Worm (Caenorhabditis elegans): ENCODE data around the gene snx-1.
A peak's percentile ranks its signal among the peaks of the same experiment; 100 is the strongest.

snx-1 gene

ce11 chrX:1108874-1109273 lies 19.9 kb upstream of the snx-1 start:
- TF ChIP-seq lin-39 (tag; optimal IDR thresholded peaks at IDR 0.05) (peak; percentile 84), fos-1 (tag; optimal IDR thresholded peaks at IDR 0.05) (no peak), unc-62 (GFP tag; optimal IDR thresholded peaks at IDR 0.05) (no peak)

- TF ChIP-seq lin-39 (tag; optimal IDR thresholded peaks at IDR 0.05) = peak; percentile 41
- no peak for TF ChIP-seq pha-4 (tag; optimal IDR thresholded peaks at IDR 0.05)
- TF ChIP-seq nfya-1 (tag; optimal IDR thresholded peaks at IDR 0.05; ENCODE audit: insufficient read depth) = no peak
- no peak for TF ChIP-seq ceh-82 (tag; optimal IDR thresholded peaks at IDR 0.05)
Observed at ce11 chrX:1110723-1111122, 18.1 kb upstream of the snx-1 start.

ce11 chrX:1111603-1112002 lies 17.2 kb upstream of the snx-1 start, which contains the start of gene C05D9.3:
TSS of gene C05D9.3 (plus strand) at chrX:1111903.
- TF ChIP-seq lin-15B (tag; optimal IDR thresholded peaks at IDR 0.05) = no peak
- no peak for TF ChIP-seq nhr-43 (tag; optimal IDR thresholded peaks at IDR 0.05; ENCODE audit: poor library complexity, severe bottlenecking)
- TF ChIP-seq ztf-11 (tag; optimal IDR thresholded peaks at IDR 0.05) = no peak
- no peak for TF ChIP-seq daf-12 (tag; optimal IDR thresholded peaks at IDR 0.05)
- TF ChIP-seq aly-2 (tag; optimal IDR thresholded peaks at IDR 0.05) = no peak
- TF ChIP-seq tbx-2 (tag; optimal IDR thresholded peaks at IDR 0.05) = no peak
- TF ChIP-seq nfya-1 (tag; optimal IDR thresholded peaks at IDR 0.05; ENCODE audit: insufficient read depth) = no peak
- TF ChIP-seq ZK546.5 (tag; optimal IDR thresholded peaks at IDR 0.05) = no peak
- TF ChIP-seq egl-27 (tag; optimal IDR thresholded peaks at IDR 0.05) = no peak
- no peak for TF ChIP-seq elt-3 (tag; optimal IDR thresholded peaks at IDR 0.05)
- no peak for TF ChIP-seq snpc-4 (tag; optimal IDR thresholded peaks at IDR 0.05)
- no peak for TF ChIP-seq elt-1 (tag; optimal IDR thresholded peaks at IDR 0.05)
- TF ChIP-seq R02D3.7 (tag; optimal IDR thresholded peaks at IDR 0.05) = no peak
- no peak for TF ChIP-seq sea-2 (GFP tag; optimal IDR thresholded peaks at IDR 0.05)
- TF ChIP-seq fos-1 (tag; optimal IDR thresholded peaks at IDR 0.05) = no peak
- TF ChIP-seq unc-62 (GFP tag; optimal IDR thresholded peaks at IDR 0.05) = no peak
- TF ChIP-seq eor-1 (tag; optimal IDR thresholded peaks at IDR 0.05) = no peak
- TF ChIP-seq ceh-82 (tag; optimal IDR thresholded peaks at IDR 0.05) = no peak
- TF ChIP-seq pha-4 (tag; optimal IDR thresholded peaks at IDR 0.05) = no peak
- TF ChIP-seq nhr-12 (tag; optimal IDR thresholded peaks at IDR 0.05) = no peak

ce11 chrX:1115207-1115606 lies 13.6 kb upstream of the snx-1 start:
- TF ChIP-seq R02D3.7 (tag; optimal IDR thresholded peaks at IDR 0.05) = no peak
- no peak for TF ChIP-seq egl-5 (tag; optimal IDR thresholded peaks at IDR 0.05)
- TF ChIP-seq ztf-4 (tag; optimal IDR thresholded peaks at IDR 0.05) = no peak
- no peak for TF ChIP-seq ZK546.5 (tag; optimal IDR thresholded peaks at IDR 0.05)
- TF ChIP-seq zag-1 (tag; optimal IDR thresholded peaks at IDR 0.05) = no peak
- no peak for TF ChIP-seq sea-2 (GFP tag; optimal IDR thresholded peaks at IDR 0.05)
- TF ChIP-seq nhr-11 (tag; optimal IDR thresholded peaks at IDR 0.05) = no peak
- no peak for TF ChIP-seq lin-15B (tag; optimal IDR thresholded peaks at IDR 0.05)
- no peak for TF ChIP-seq unc-62 (GFP tag; optimal IDR thresholded peaks at IDR 0.05)
- TF ChIP-seq lsy-12 (tag; optimal IDR thresholded peaks at IDR 0.05) = no peak
- no peak for TF ChIP-seq nhr-237 (tag; optimal IDR thresholded peaks at IDR 0.05)
- no peak for TF ChIP-seq ceh-9 (tag; optimal IDR thresholded peaks at IDR 0.05)
- no peak for TF ChIP-seq ceh-82 (tag; optimal IDR thresholded peaks at IDR 0.05)
- no peak for TF ChIP-seq hmg-11 (tag; optimal IDR thresholded peaks at IDR 0.05)
- no peak for TF ChIP-seq nhr-28 (tag; optimal IDR thresholded peaks at IDR 0.05)
- TF ChIP-seq jun-1 (tag; optimal IDR thresholded peaks at IDR 0.05) = no peak
- no peak for TF ChIP-seq nfya-1 (tag; optimal IDR thresholded peaks at IDR 0.05; ENCODE audit: insufficient read depth)
- TF ChIP-seq aly-2 (tag; optimal IDR thresholded peaks at IDR 0.05) = no peak

- TF ChIP-seq nhr-67 (tag; optimal IDR thresholded peaks at IDR 0.05) (no peak), ceh-9 (tag; optimal IDR thresholded peaks at IDR 0.05) (no peak), pqm-1 (tag; optimal IDR thresholded peaks at IDR 0.05) (peak; percentile 29), elt-2 (tag; optimal IDR thresholded peaks at IDR 0.05) (peak; percentile 48), lin-39 (tag; optimal IDR thresholded peaks at IDR 0.05) (no peak)
Observed at ce11 chrX:1117252-1117651, 11.5 kb upstream of the snx-1 start.

Measured in whole organism, L3 larva.